Worm (Caenorhabditis elegans) whole organism, early embryonic: ENCODE data around the gene Y22D7AL.4.

Experiments
- ceh-36 ChIP-seq: sonication (generic microtip); optimal IDR thresholded peaks from 2 replicates; lab custom pipeline; 2016; ENCODE audit warnings: missing genetic modification characterization, inconsistent platforms, missing compliant biosample characterization
- ets-7 ChIP-seq: sonication (generic microtip); optimal IDR thresholded peaks from 2 replicates; lab custom pipeline; 2016; ENCODE audit warnings: missing genotype, missing genetic modification characterization, missing compliant biosample characterization
- pes-1 ChIP-seq: fragments of 200-800 bp; sonication (Bioruptor generic); IDR thresholded peaks from 2 replicates; pipeline ENCODE4 v1.3.6; 2022; ENCODE audit warnings: missing genetic modification reagents, missing genetic modification characterization, missing compliant biosample characterization

- TF ChIP-seq pes-1 (no peak), ceh-36 (tag; lab: Kevin White, UChicago) (no peak), ets-7 (tag; lab: Kevin White, UChicago) (no peak)
Observed at ce11 chrIII:1663056-1663455, 36.6 kb downstream of the Y22D7AL.4 start.
